Worm (Caenorhabditis elegans) whole organism, midembryonic: ENCODE measurements around the gene enu-3.1.

ENCODE experiments used
- T22C8.4 ChIP-seq: fragments of 200-800 bp; sonication (Bioruptor generic); IDR thresholded peaks from 2 replicates; pipeline ENCODE4 v1.3.6; 2022; ENCODE audit warnings: missing genetic modification characterization, missing compliant biosample characterization
- cog-1 ChIP-seq: sonication (generic microtip); optimal IDR thresholded peaks from 2 replicates; lab custom pipeline; 2016; ENCODE audit warnings: missing genetic modification characterization, missing compliant biosample characterization
- flt-1 ChIP-seq: fragments of 200-800 bp; sonication (Bioruptor generic); IDR thresholded peaks from 2 replicates; pipeline ENCODE4 v1.3.6; 2022; ENCODE audit warnings: missing genetic modification characterization, missing compliant biosample characterization
- klf-2 ChIP-seq: fragments of 200-800 bp; sonication (Bioruptor generic); conservative IDR thresholded peaks from 2 replicates; pipeline ENCODE4 v1.3.6; 2022; ENCODE audit warnings: missing genetic modification reagents, missing genetic modification characterization, missing compliant biosample characterization
- med-1 ChIP-seq: sonication (generic microtip); optimal IDR thresholded peaks from 2 replicates; lab custom pipeline; 2017; ENCODE audit warnings: missing genetic modification characterization, mild to moderate bottlenecking, missing compliant biosample characterization, antibody characterized with exemption, missing genetic modification reagents; ENCODE audit not compliant: insufficient read depth
- ref-1 ChIP-seq: fragments of 200-800 bp; sonication (Bioruptor generic); conservative IDR thresholded peaks from 2 replicates; pipeline ENCODE4 v1.3.6; 2022; ENCODE audit warnings: missing genetic modification reagents, missing genetic modification characterization, missing compliant biosample characterization
- tab-1 ChIP-seq: fragments of 200-800 bp; sonication (Bioruptor generic); IDR thresholded peaks from 2 replicates; pipeline ENCODE4 v1.3.6; 2022; ENCODE audit warnings: missing genetic modification characterization, missing compliant biosample characterization
- ztf-23 ChIP-seq: fragments of 200-800 bp; sonication (Bioruptor generic); IDR thresholded peaks from 2 replicates; pipeline ENCODE4 v1.3.6; 2022; ENCODE audit warnings: missing genetic modification reagents, missing genetic modification characterization, missing compliant biosample characterization

DNA sequence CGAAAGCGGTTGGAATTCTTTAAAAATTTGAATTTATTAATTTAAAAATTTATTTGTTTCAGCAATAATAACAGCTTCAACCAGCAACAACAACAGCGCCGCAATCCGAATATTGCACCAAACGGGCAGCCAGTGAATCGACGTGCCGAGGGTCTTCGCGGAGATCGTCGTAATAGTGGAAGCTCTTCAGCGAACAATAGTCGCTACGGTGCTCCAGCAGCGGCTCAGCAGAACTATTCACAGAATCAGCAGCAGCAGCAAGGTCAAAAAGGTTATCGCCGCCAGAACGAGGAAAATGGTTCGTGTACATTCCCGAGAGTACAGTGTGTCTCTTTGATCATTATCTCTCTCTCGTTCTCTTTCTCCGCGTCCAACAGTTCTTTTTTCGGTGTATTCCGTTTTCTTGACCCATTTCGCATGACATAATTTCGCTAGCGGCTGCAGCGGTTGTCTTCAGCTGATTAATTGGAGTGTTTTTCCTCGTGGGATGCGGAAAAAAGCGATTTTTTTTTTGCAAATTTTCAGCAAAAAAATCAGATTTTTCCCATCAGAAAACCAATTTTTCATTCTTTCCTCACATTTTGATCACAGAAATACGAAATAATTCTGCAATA lies 27.0 kb downstream of the enu-3.1 start:
- TF ChIP-seq cog-1 (tag; lab: Kevin White, UChicago) (no peak), klf-2 (GFP tag; lab: Robert Waterston, UW) (no peak), med-1 (GFP tag; lab: Kevin White, UChicago) (no peak), flt-1 (GFP tag; lab: Robert Waterston, UW) (no peak), ref-1 (GFP tag; lab: Robert Waterston, UW) (no peak), tab-1 (GFP tag; lab: Robert Waterston, UW) (no peak), ztf-23 (no peak), T22C8.4 (GFP tag; lab: Robert Waterston, UW) (no peak)
